Worm (Caenorhabditis elegans) whole organism, mixed stage, embryonic: ENCODE results near the gene arl-6.

Experiments used
- ceh-43 ChIP-seq: fragments of 200-800 bp; sonication (Bioruptor generic); optimal IDR thresholded peaks from 2 replicates; lab custom pipeline; 2018; ENCODE audit warnings: mild to moderate bottlenecking, missing genetic modification characterization, moderate library complexity, missing compliant biosample characterization
- ham-2 ChIP-seq: fragments of 200-800 bp; sonication (Bioruptor generic); optimal IDR thresholded peaks from 2 replicates; lab custom pipeline; 2018; ENCODE audit warnings: mild to moderate bottlenecking, missing genetic modification characterization, missing compliant biosample characterization
- lin-13 ChIP-seq: fragments of 150-350 bp; optimal IDR thresholded peaks from 2 replicates; lab custom pipeline; 2014; ENCODE audit warnings: missing biosample characterization, missing genetic modification characterization
- lin-32 ChIP-seq: fragments of 200-800 bp; sonication (Bioruptor generic); optimal IDR thresholded peaks from 2 replicates; lab custom pipeline; 2018; ENCODE audit warnings: mild to moderate bottlenecking, missing genetic modification characterization, missing compliant biosample characterization
- lsy-2 ChIP-seq: fragments of 150-350 bp; optimal IDR thresholded peaks from 2 replicates; lab custom pipeline; 2014; ENCODE audit warnings: missing biosample characterization, missing genetic modification characterization
- nhr-28 ChIP-seq: fragments of 150-350 bp; optimal IDR thresholded peaks from 2 replicates; lab custom pipeline; 2014; ENCODE audit warnings: missing biosample characterization, missing genetic modification characterization
- pha-4 ChIP-seq: fragments of 150-350 bp; optimal IDR thresholded peaks from 2 replicates; lab custom pipeline; 2018; ENCODE audit warnings: missing biosample characterization, missing genetic modification reagents, missing genetic modification characterization
- snpc-4 ChIP-seq: fragments of 150-350 bp; optimal IDR thresholded peaks from 2 replicates; lab custom pipeline; 2014; ENCODE audit warnings: missing biosample characterization, missing genetic modification characterization
- ztf-11 ChIP-seq: fragments of 150-350 bp; optimal IDR thresholded peaks from 2 replicates; lab custom pipeline; 2014; ENCODE audit warnings: missing biosample characterization, missing genetic modification characterization

- no peak for TF ChIP-seq lin-13 (tag; lab: Kevin White, UChicago)
- TF ChIP-seq nhr-28: no peak
- no peak for TF ChIP-seq pha-4 (tag; lab: Kevin White, UChicago)
- no peak for TF ChIP-seq lin-32 (GFP tag; lab: Kevin White, UChicago)
- TF ChIP-seq ztf-11 (tag; lab: Kevin White, UChicago): no peak
- TF ChIP-seq lsy-2 (tag; lab: Kevin White, UChicago): no peak
- no peak for TF ChIP-seq ham-2 (GFP tag; lab: Kevin White, UChicago)
- TF ChIP-seq snpc-4 (tag; lab: Kevin White, UChicago): no peak
- no peak for TF ChIP-seq ceh-43
Observed at ce11 chrIII:4859039-4859438, 44.4 kb upstream of the arl-6 start, which contains the start of gene C35D10.6.
